Worm (Caenorhabditis elegans) whole organism, midembryonic: Measurements from ENCODE around the gene dhs-29.

Source experiments
- T22C8.4 ChIP-seq: fragments of 200-800 bp; sonication (Bioruptor generic); IDR thresholded peaks from 2 replicates; pipeline ENCODE4 v1.3.6; 2022; ENCODE audit warnings: missing genetic modification characterization, missing compliant biosample characterization
- cog-1 ChIP-seq: sonication (generic microtip); optimal IDR thresholded peaks from 2 replicates; lab custom pipeline; 2016; ENCODE audit warnings: missing genetic modification characterization, missing compliant biosample characterization
- flt-1 ChIP-seq: fragments of 200-800 bp; sonication (Bioruptor generic); IDR thresholded peaks from 2 replicates; pipeline ENCODE4 v1.3.6; 2022; ENCODE audit warnings: missing genetic modification characterization, missing compliant biosample characterization
- klf-2 ChIP-seq: fragments of 200-800 bp; sonication (Bioruptor generic); conservative IDR thresholded peaks from 2 replicates; pipeline ENCODE4 v1.3.6; 2022; ENCODE audit warnings: missing genetic modification reagents, missing genetic modification characterization, missing compliant biosample characterization
- med-1 ChIP-seq: sonication (generic microtip); optimal IDR thresholded peaks from 2 replicates; lab custom pipeline; 2017; ENCODE audit warnings: missing genetic modification characterization, mild to moderate bottlenecking, missing compliant biosample characterization, antibody characterized with exemption, missing genetic modification reagents; ENCODE audit not compliant: insufficient read depth
- ref-1 ChIP-seq: fragments of 200-800 bp; sonication (Bioruptor generic); conservative IDR thresholded peaks from 2 replicates; pipeline ENCODE4 v1.3.6; 2022; ENCODE audit warnings: missing genetic modification reagents, missing genetic modification characterization, missing compliant biosample characterization
- tab-1 ChIP-seq: fragments of 200-800 bp; sonication (Bioruptor generic); IDR thresholded peaks from 2 replicates; pipeline ENCODE4 v1.3.6; 2022; ENCODE audit warnings: missing genetic modification characterization, missing compliant biosample characterization
- ztf-23 ChIP-seq: fragments of 200-800 bp; sonication (Bioruptor generic); IDR thresholded peaks from 2 replicates; pipeline ENCODE4 v1.3.6; 2022; ENCODE audit warnings: missing genetic modification reagents, missing genetic modification characterization, missing compliant biosample characterization
- ztf-29 ChIP-seq: fragments of 200-800 bp; sonication (Bioruptor generic); IDR thresholded peaks from 2 replicates; pipeline ENCODE4 v1.3.6; 2022; ENCODE audit warnings: missing genetic modification reagents, missing genetic modification characterization, missing compliant biosample characterization

dhs-29 gene

DNA sequence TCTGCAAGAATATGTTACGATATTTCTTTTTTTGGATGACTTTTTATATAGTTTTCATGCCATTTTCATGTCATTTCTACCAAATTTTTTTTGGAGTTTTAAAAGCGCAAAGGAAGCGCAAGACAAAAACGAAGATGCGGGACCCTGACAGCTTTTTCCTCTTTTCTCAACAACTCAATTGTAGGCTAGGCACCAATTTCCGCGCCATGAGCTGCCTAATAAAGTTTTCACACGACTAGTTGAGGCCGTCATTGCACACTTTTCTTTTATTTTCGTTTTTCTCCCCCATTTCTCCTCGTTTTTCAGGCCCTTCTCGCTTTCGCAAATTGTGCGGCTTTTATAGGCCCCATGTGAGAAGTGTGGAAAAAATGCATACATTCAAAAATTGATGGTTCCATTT lies 15.1 kb upstream of the dhs-29 start:
- TF ChIP-seq ztf-23 (GFP tag; lab: Robert Waterston, UW): no peak
- no peak for TF ChIP-seq flt-1 (GFP tag; lab: Robert Waterston, UW)
- no peak for TF ChIP-seq tab-1 (GFP tag; lab: Robert Waterston, UW)
- TF ChIP-seq med-1 (GFP tag; lab: Kevin White, UChicago): no peak
- no peak for TF ChIP-seq cog-1 (tag; lab: Kevin White, UChicago)
- TF ChIP-seq klf-2 (GFP tag; lab: Robert Waterston, UW): no peak
- TF ChIP-seq ref-1 (GFP tag; lab: Robert Waterston, UW): no peak
- no peak for TF ChIP-seq T22C8.4 (GFP tag; lab: Robert Waterston, UW)
- TF ChIP-seq ztf-29 (GFP tag; lab: Robert Waterston, UW): no peak

DNA sequence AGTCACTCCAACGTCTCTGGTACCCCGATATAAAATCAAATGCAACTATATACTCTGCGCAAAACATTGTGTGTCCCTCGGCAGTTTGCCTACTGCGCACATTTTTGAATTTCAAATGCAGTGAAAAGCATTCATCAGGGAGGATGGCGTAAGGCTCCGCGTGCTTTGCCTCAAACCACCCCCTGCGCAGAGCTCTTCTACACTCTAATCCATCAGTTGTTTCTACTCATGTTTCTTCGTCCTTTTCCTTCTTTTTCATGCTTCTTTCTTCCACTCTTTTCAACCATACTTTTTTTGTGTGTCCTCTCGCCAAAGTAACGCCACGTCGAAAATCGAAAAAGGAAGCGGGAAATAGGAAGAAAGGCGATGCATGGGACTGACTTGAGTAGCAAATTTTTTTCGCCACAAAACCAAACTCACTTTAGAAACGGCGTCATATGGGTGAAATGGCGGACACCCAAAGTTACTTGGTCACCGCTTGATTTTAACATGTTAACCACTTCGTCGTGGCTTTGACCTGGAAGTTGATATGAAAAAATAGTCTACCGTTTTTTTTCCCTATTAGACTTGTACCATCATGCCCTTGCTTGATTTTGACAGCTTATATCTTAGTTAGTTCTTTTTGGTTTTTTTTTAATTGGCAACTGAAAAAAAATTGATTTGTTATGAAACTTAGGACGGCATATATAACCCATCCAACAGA lies 13.9 kb upstream of the dhs-29 start:
- TF ChIP-seq flt-1 (GFP tag; lab: Robert Waterston, UW) (no peak), ztf-29 (GFP tag; lab: Robert Waterston, UW) (no peak), T22C8.4 (GFP tag; lab: Robert Waterston, UW) (no peak), ztf-23 (GFP tag; lab: Robert Waterston, UW) (no peak)

- no peak for TF ChIP-seq ztf-29 (GFP tag; lab: Robert Waterston, UW)
- no peak for TF ChIP-seq flt-1 (GFP tag; lab: Robert Waterston, UW)
- TF ChIP-seq T22C8.4 (GFP tag; lab: Robert Waterston, UW): no peak
- TF ChIP-seq med-1 (GFP tag; lab: Kevin White, UChicago): no peak
- TF ChIP-seq klf-2 (GFP tag; lab: Robert Waterston, UW): no peak
- TF ChIP-seq cog-1 (tag; lab: Kevin White, UChicago): no peak
Measured at ce11 chrX:7674871-7675270, 10.2 kb upstream of the dhs-29 start.

- TF ChIP-seq med-1 (GFP tag; lab: Kevin White, UChicago) (no peak), klf-2 (GFP tag; lab: Robert Waterston, UW) (no peak), ztf-23 (GFP tag; lab: Robert Waterston, UW) (no peak), cog-1 (tag; lab: Kevin White, UChicago) (no peak), tab-1 (GFP tag; lab: Robert Waterston, UW) (no peak), ref-1 (GFP tag; lab: Robert Waterston, UW) (no peak), flt-1 (GFP tag; lab: Robert Waterston, UW) (no peak), T22C8.4 (GFP tag; lab: Robert Waterston, UW) (no peak), ztf-29 (GFP tag; lab: Robert Waterston, UW) (no peak)
Measured at ce11 chrX:7672693-7673092, 8.0 kb upstream of the dhs-29 start, which contains the start of gene F27D9.2. TSS of gene F27D9.2 (plus strand) at chrX:7672993.

- TF ChIP-seq cog-1 (tag; lab: Kevin White, UChicago): no peak
- no peak for TF ChIP-seq med-1 (GFP tag; lab: Kevin White, UChicago)
- TF ChIP-seq ref-1 (GFP tag; lab: Robert Waterston, UW): no peak
- TF ChIP-seq ztf-23 (GFP tag; lab: Robert Waterston, UW): no peak
- no peak for TF ChIP-seq flt-1 (GFP tag; lab: Robert Waterston, UW)
- TF ChIP-seq tab-1 (GFP tag; lab: Robert Waterston, UW): no peak
- TF ChIP-seq klf-2 (GFP tag; lab: Robert Waterston, UW): no peak
- no peak for TF ChIP-seq ztf-29 (GFP tag; lab: Robert Waterston, UW)
- no peak for TF ChIP-seq T22C8.4 (GFP tag; lab: Robert Waterston, UW)
Measured at ce11 chrX:7670655-7671054, 5.9 kb upstream of the dhs-29 start, which contains the start of gene F27D9.7. TSS of gene F27D9.7 (minus strand) at chrX:7670755.

DNA sequence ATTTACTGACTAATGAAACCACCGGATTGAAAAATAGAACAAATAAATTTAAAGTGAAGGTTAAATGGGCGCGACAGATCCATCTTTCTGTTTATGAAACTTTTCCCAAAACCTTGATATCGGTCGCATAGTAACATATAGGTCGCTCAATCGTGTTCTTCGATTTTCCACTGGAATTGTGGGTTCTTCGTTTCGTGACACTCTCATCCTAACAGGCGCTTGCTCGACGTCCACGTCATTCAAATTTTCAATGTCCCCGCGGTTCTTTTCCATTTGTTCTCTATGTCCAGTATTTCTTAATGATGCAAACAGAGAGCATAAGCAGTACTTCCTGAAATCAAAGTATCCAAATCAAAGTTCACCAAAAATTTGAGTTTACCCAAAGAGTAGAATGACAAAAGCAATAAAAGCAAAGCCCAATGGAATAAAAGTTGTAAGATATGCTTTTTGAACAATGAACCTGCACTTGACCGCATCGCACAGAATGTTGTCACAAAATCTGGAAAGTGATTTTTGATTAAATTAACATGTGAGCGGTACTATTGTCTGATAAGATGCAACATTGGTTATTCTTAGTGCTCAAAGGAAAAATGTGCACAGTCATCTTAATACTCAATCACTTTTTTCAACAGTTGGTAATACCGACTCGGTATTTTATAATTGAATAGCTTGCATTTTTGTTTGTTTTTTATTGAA lies 2.8 kb upstream of the dhs-29 start, which contains the start of gene F27D9.13:
Gene F27D9.13, minus strand, starts transcription at position 51 of the 696 bp plus-strand sequence.
- TF ChIP-seq tab-1 (GFP tag; lab: Robert Waterston, UW) (no peak), med-1 (GFP tag; lab: Kevin White, UChicago) (no peak), flt-1 (GFP tag; lab: Robert Waterston, UW) (no peak), ztf-29 (GFP tag; lab: Robert Waterston, UW) (no peak), ref-1 (GFP tag; lab: Robert Waterston, UW) (no peak), ztf-23 (GFP tag; lab: Robert Waterston, UW) (no peak), T22C8.4 (GFP tag; lab: Robert Waterston, UW) (no peak), cog-1 (tag; lab: Kevin White, UChicago) (no peak), klf-2 (GFP tag; lab: Robert Waterston, UW) (no peak)

ce11 chrX:7665401-7665800 lies 682 bp upstream of the dhs-29 start:
- no peak for TF ChIP-seq ref-1 (GFP tag; lab: Robert Waterston, UW)
- no peak for TF ChIP-seq T22C8.4 (GFP tag; lab: Robert Waterston, UW)
- no peak for TF ChIP-seq cog-1 (tag; lab: Kevin White, UChicago)

ce11 chrX:7664419-7664818 lies 300 bp downstream of the dhs-29 start:
- TF ChIP-seq cog-1 (tag; lab: Kevin White, UChicago) (no peak), tab-1 (GFP tag; lab: Robert Waterston, UW) (no peak), ref-1 (GFP tag; lab: Robert Waterston, UW) (no peak), klf-2 (GFP tag; lab: Robert Waterston, UW) (no peak), T22C8.4 (GFP tag; lab: Robert Waterston, UW) (no peak), ztf-29 (GFP tag; lab: Robert Waterston, UW) (no peak), ztf-23 (GFP tag; lab: Robert Waterston, UW) (no peak), flt-1 (GFP tag; lab: Robert Waterston, UW) (no peak), med-1 (GFP tag; lab: Kevin White, UChicago) (no peak)
